Fruit fly (Drosophila melanogaster) whole organism, wandering third instar larva: ENCODE data around the gene CG14546.

Experiments
- Hr83 ChIP-seq: fragments of 200-300 bp; sonication (Bioruptor generic); optimal IDR thresholded peaks from 2 replicates; lab custom pipeline; 2016; ENCODE audit warnings: missing biosample characterization, mild to moderate bottlenecking, missing genetic modification characterization, moderate library complexity; ENCODE audit not compliant: poor library complexity, severe bottlenecking
- psq ChIP-seq: fragments of 200-800 bp; sonication (Bioruptor generic); optimal IDR thresholded peaks from 3 replicates; lab custom pipeline; 2017; ENCODE audit warnings: missing biosample characterization, mild to moderate bottlenecking, missing genetic modification characterization, moderate library complexity

- TF ChIP-seq Hr83: no peak
- no peak for TF ChIP-seq psq
These were observed 20.1 kb downstream of the CG14546 start, which contains the start of gene CG31089 for dm6 chr3R:25902343-25902742.
